Worm (Caenorhabditis elegans) whole organism, late embryonic: ENCODE measurements around the gene arp-6.

Source experiments
- elt-2 ChIP-seq: sonication (generic microtip); optimal IDR thresholded peaks from 2 replicates; lab custom pipeline; 2016; ENCODE audit warnings: missing genetic modification reagents, missing genetic modification characterization, missing compliant biosample characterization
- madf-2 ChIP-seq: sonication (generic microtip); optimal IDR thresholded peaks from 2 replicates; lab custom pipeline; 2017; ENCODE audit warnings: missing genetic modification characterization, missing compliant biosample characterization
- sdc-2 ChIP-seq: sonication (generic microtip); optimal IDR thresholded peaks from 2 replicates; lab custom pipeline; 2016; ENCODE audit warnings: missing genotype, missing genetic modification characterization, missing compliant biosample characterization
- ztf-16 ChIP-seq: sonication (generic microtip); optimal IDR thresholded peaks from 2 replicates; lab custom pipeline; 2017; ENCODE audit warnings: missing genetic modification characterization, missing compliant biosample characterization

ce11 chrII:7991279-7991678 lies 45.9 kb downstream of the arp-6 start:
- TF ChIP-seq sdc-2 (tag; lab: Kevin White, UChicago) (no peak), ztf-16 (tag; lab: Kevin White, UChicago) (no peak), madf-2 (tag; lab: Kevin White, UChicago) (no peak), elt-2 (tag; lab: Kevin White, UChicago) (no peak)
